Fruit fly (Drosophila melanogaster) whole organism, embryonic: ENCODE results near the gene CG13054.

Source experiments
- Adf1 ChIP-seq: fragments of 200-800 bp; sonication (Bioruptor generic); IDR thresholded peaks from 2 replicates; pipeline ENCODE4 v1.3.6; 2022; ENCODE audit warnings: missing biosample characterization, missing genetic modification characterization
- Awh ChIP-seq: fragments of 200-800 bp; sonication (Bioruptor generic); IDR thresholded peaks from 2 replicates; pipeline ENCODE4, ENCODE4 v1.3.6; 2022; ENCODE audit warnings: missing biosample characterization, missing genetic modification characterization
- B-H1 ChIP-seq: fragments of 200-800 bp; sonication (Bioruptor generic); IDR thresholded peaks from 3 replicates; pipeline ENCODE4 v1.3.6; 2022; ENCODE audit warnings: missing biosample characterization, missing genetic modification characterization
- Blimp-1 ChIP-seq: fragments of 200-800 bp; sonication (Bioruptor generic); optimal IDR thresholded peaks from 3 replicates; lab custom pipeline; 2018; ENCODE audit warnings: missing biosample characterization, missing genetic modification characterization, mild to moderate bottlenecking, moderate library complexity, missing genetic modification reagents
- CG10274 ChIP-seq: fragments of 200-800 bp; sonication (Bioruptor generic); optimal IDR thresholded peaks from 3 replicates; lab custom pipeline; 2017; ENCODE audit warnings: missing biosample characterization, mild to moderate bottlenecking, missing genetic modification characterization
- CG10979 ChIP-seq: fragments of 200-800 bp; sonication (Bioruptor generic); optimal IDR thresholded peaks from 2 replicates; lab custom pipeline; 2018; ENCODE audit warnings: missing biosample characterization, mild to moderate bottlenecking, missing genetic modification characterization, moderate library complexity
- CG17361 ChIP-seq: fragments of 200-800 bp; sonication (Bioruptor generic); IDR thresholded peaks from 3 replicates; pipeline ENCODE4 v1.3.6; 2022; ENCODE audit warnings: missing biosample characterization, missing genetic modification characterization
- CG30403 ChIP-seq: fragments of 200-800 bp; sonication (Bioruptor generic); optimal IDR thresholded peaks from 3 replicates; lab custom pipeline; 2016; ENCODE audit warnings: missing biosample characterization, missing genetic modification characterization
- CG31224 ChIP-seq: fragments of 200-800 bp; sonication (Bioruptor generic); IDR thresholded peaks from 2 replicates; pipeline ENCODE4 v1.3.6; 2022; ENCODE audit warnings: missing biosample characterization, missing genetic modification characterization
- CG31441 ChIP-seq: fragments of 200-800 bp; sonication (Bioruptor generic); IDR thresholded peaks from 2 replicates; pipeline ENCODE4 v1.3.6; 2022; ENCODE audit warnings: missing biosample characterization, missing genetic modification characterization
- CG3995 ChIP-seq: fragments of 200-800 bp; sonication (Bioruptor generic); optimal IDR thresholded peaks from 3 replicates; lab custom pipeline; 2016; ENCODE audit warnings: missing biosample characterization, missing genetic modification characterization
- CG7271 ChIP-seq: fragments of 200-800 bp; sonication (Bioruptor generic); optimal IDR thresholded peaks from 2 replicates; lab custom pipeline; 2018; ENCODE audit warnings: missing biosample characterization, mild to moderate bottlenecking, missing genetic modification characterization, moderate library complexity
- CG7928 ChIP-seq: fragments of 200-800 bp; sonication (Bioruptor generic); optimal IDR thresholded peaks from 2 replicates; lab custom pipeline; 2017; ENCODE audit warnings: missing biosample characterization, mild to moderate bottlenecking, missing genetic modification characterization
- Camta ChIP-seq: fragments of 200-800 bp; sonication (Bioruptor generic); optimal IDR thresholded peaks from 2 replicates; lab custom pipeline; 2016; ENCODE audit warnings: missing biosample characterization, missing genetic modification characterization
- CoRest ChIP-seq: fragments of 200-800 bp; sonication (Bioruptor generic); optimal IDR thresholded peaks from 3 replicates; lab custom pipeline; 2018; ENCODE audit warnings: missing biosample characterization, mild to moderate bottlenecking, missing genetic modification characterization, moderate library complexity
- D19A ChIP-seq: fragments of 200-800 bp; optimal IDR thresholded peaks from 3 replicates; lab custom pipeline; 2019; ENCODE audit warnings: missing biosample characterization, mild to moderate bottlenecking, missing genetic modification characterization, moderate library complexity
- E2f1 ChIP-seq: fragments of 200-800 bp; sonication (Bioruptor generic); IDR thresholded peaks from 2 replicates; pipeline ENCODE4 v1.3.6; 2022; ENCODE audit warnings: missing biosample characterization, missing genetic modification characterization
- Fer2 ChIP-seq: fragments of 200-800 bp; sonication (Bioruptor generic); optimal IDR thresholded peaks from 2 replicates; lab custom pipeline; 2018; ENCODE audit warnings: missing biosample characterization, mild to moderate bottlenecking, missing genetic modification characterization, moderate library complexity
- GATAe ChIP-seq: fragments of 200-800 bp; sonication (Bioruptor generic); conservative IDR thresholded peaks from 2 replicates; pipeline ENCODE4 v1.3.6; 2022; ENCODE audit warnings: missing biosample characterization, missing genetic modification characterization
- Gug ChIP-seq: fragments of 200-800 bp; sonication (Bioruptor generic); IDR thresholded peaks from 4 replicates; pipeline ENCODE4 v1.3.6; 2022; ENCODE audit warnings: missing biosample characterization, missing genetic modification characterization
- Hmx ChIP-seq: fragments of 200-800 bp; sonication (Bioruptor generic); optimal IDR thresholded peaks from 2 replicates; lab custom pipeline; 2016; ENCODE audit warnings: missing biosample characterization, missing genetic modification characterization
- Hsf ChIP-seq: fragments of 200-800 bp; sonication (Bioruptor generic); optimal IDR thresholded peaks from 3 replicates; lab custom pipeline; 2016; ENCODE audit warnings: missing biosample characterization, missing genetic modification characterization
- Jarid2 ChIP-seq: fragments of 200-800 bp; sonication (Bioruptor generic); optimal IDR thresholded peaks from 3 replicates; lab custom pipeline; 2017; ENCODE audit warnings: mild to moderate bottlenecking, missing biosample characterization, missing genetic modification reagents, missing genetic modification characterization
- MESR4 ChIP-seq: fragments of 200-800 bp; sonication (Bioruptor generic); optimal IDR thresholded peaks from 2 replicates; lab custom pipeline; 2018; ENCODE audit warnings: missing biosample characterization, mild to moderate bottlenecking, missing genetic modification characterization, moderate library complexity
- Nf-YB ChIP-seq: fragments of 200-800 bp; sonication (Bioruptor generic); optimal IDR thresholded peaks from 3 replicates; lab custom pipeline; 2019; ENCODE audit warnings: missing biosample characterization, mild to moderate bottlenecking, missing genetic modification characterization, moderate library complexity
- Oli ChIP-seq: fragments of 200-800 bp; sonication (Bioruptor generic); optimal IDR thresholded peaks from 2 replicates; lab custom pipeline; 2018; ENCODE audit warnings: missing biosample characterization, mild to moderate bottlenecking, missing genetic modification characterization, moderate library complexity
- PHDP ChIP-seq: fragments of 200-800 bp; sonication (Bioruptor generic); optimal IDR thresholded peaks from 3 replicates; lab custom pipeline; 2018; ENCODE audit warnings: missing biosample characterization, mild to moderate bottlenecking, missing genetic modification characterization, moderate library complexity
- Ptx1 ChIP-seq: fragments of 200-800 bp; sonication (Bioruptor generic); IDR thresholded peaks from 2 replicates; pipeline ENCODE4 v1.3.6; 2022; ENCODE audit warnings: missing biosample characterization, missing genetic modification characterization
- Sox102F ChIP-seq: fragments of 200-800 bp; sonication (Bioruptor generic); optimal IDR thresholded peaks from 2 replicates; lab custom pipeline; 2018; ENCODE audit warnings: missing biosample characterization, mild to moderate bottlenecking, missing genetic modification characterization, moderate library complexity
- bsh ChIP-seq, 2 experiments: fragments of 200-800 bp; sonication (Bioruptor generic); optimal IDR thresholded peaks; 2 replicates each; lab custom pipeline; 2017 to 2018; ENCODE audit warnings: mild to moderate bottlenecking in 2 of 2, missing biosample characterization in 2 of 2, missing genetic modification characterization in 2 of 2, moderate library complexity in 1 of 2
- dmrt99B ChIP-seq: fragments of 200-800 bp; sonication (Bioruptor generic); optimal IDR thresholded peaks from 2 replicates; lab custom pipeline; 2018; ENCODE audit warnings: missing biosample characterization, mild to moderate bottlenecking, missing genetic modification characterization, moderate library complexity
- dysf ChIP-seq: fragments of 200-800 bp; sonication (Bioruptor generic); IDR thresholded peaks from 3 replicates; pipeline ENCODE4 v1.3.6; 2022; ENCODE audit warnings: missing biosample characterization, missing genetic modification characterization
- fd3F ChIP-seq: fragments of 200-800 bp; sonication (Bioruptor generic); optimal IDR thresholded peaks from 2 replicates; lab custom pipeline; 2018; ENCODE audit warnings: missing biosample characterization, mild to moderate bottlenecking, missing genetic modification characterization, moderate library complexity
- gsb-n ChIP-seq: fragments of 200-800 bp; sonication (Bioruptor generic); optimal IDR thresholded peaks from 3 replicates; lab custom pipeline; 2018; ENCODE audit warnings: missing biosample characterization, mild to moderate bottlenecking, missing genetic modification characterization
- ham ChIP-seq: fragments of 200-800 bp; sonication (Bioruptor generic); IDR thresholded peaks from 2 replicates; pipeline ENCODE4 v1.3.6; 2022; ENCODE audit warnings: missing biosample characterization, missing genetic modification characterization
- hkb ChIP-seq, 2 experiments: fragments of 200-800 bp in 1 of 2; fragments of >200 bp in 1 of 2; sonication (Bioruptor generic) in 1 of 2; IDR thresholded peaks in 1 of 2; optimal IDR thresholded peaks in 1 of 2; 2 replicates each; pipeline versions ENCODE4 v1.3.6 to Lab custom; 2017 to 2022; ENCODE audit warnings: missing biosample characterization in 1 of 2, missing genetic modification characterization in 1 of 2
- nmo ChIP-seq: fragments of 200-800 bp; sonication (Bioruptor generic); optimal IDR thresholded peaks from 2 replicates; lab custom pipeline; 2018; ENCODE audit warnings: missing biosample characterization, mild to moderate bottlenecking, missing genetic modification characterization, moderate library complexity
- otp ChIP-seq: fragments of 200-800 bp; sonication (Bioruptor generic); IDR thresholded peaks from 3 replicates; pipeline ENCODE4, ENCODE4 v1.3.6; 2022; ENCODE audit warnings: missing biosample characterization, missing genetic modification characterization
- pita ChIP-seq: fragments of 200-800 bp; sonication (Bioruptor generic); optimal IDR thresholded peaks from 2 replicates; lab custom pipeline; 2017; ENCODE audit warnings: missing biosample characterization, mild to moderate bottlenecking, missing genetic modification characterization
- sim ChIP-seq: fragments of 200-800 bp; sonication (Bioruptor generic); IDR thresholded peaks from 2 replicates; pipeline ENCODE4 v1.3.6; 2022; ENCODE audit warnings: missing biosample characterization, missing genetic modification characterization
- tap ChIP-seq: fragments of 200-800 bp; optimal IDR thresholded peaks from 3 replicates; lab custom pipeline; 2019; ENCODE audit warnings: missing biosample characterization, mild to moderate bottlenecking, missing genetic modification characterization, moderate library complexity
- ttk ChIP-seq: fragments of 200-800 bp; sonication (Bioruptor generic); IDR thresholded peaks from 2 replicates; pipeline ENCODE4 v2.1.2; 2022; ENCODE audit warnings: missing biosample characterization, missing genetic modification characterization
- zen2 ChIP-seq: fragments of 200-800 bp; sonication (Bioruptor generic); IDR thresholded peaks from 3 replicates; pipeline ENCODE4 v1.3.6; 2022; ENCODE audit warnings: missing biosample characterization, missing genetic modification characterization; ENCODE audit not compliant: partially characterized antibody

CG13054 gene

DNA sequence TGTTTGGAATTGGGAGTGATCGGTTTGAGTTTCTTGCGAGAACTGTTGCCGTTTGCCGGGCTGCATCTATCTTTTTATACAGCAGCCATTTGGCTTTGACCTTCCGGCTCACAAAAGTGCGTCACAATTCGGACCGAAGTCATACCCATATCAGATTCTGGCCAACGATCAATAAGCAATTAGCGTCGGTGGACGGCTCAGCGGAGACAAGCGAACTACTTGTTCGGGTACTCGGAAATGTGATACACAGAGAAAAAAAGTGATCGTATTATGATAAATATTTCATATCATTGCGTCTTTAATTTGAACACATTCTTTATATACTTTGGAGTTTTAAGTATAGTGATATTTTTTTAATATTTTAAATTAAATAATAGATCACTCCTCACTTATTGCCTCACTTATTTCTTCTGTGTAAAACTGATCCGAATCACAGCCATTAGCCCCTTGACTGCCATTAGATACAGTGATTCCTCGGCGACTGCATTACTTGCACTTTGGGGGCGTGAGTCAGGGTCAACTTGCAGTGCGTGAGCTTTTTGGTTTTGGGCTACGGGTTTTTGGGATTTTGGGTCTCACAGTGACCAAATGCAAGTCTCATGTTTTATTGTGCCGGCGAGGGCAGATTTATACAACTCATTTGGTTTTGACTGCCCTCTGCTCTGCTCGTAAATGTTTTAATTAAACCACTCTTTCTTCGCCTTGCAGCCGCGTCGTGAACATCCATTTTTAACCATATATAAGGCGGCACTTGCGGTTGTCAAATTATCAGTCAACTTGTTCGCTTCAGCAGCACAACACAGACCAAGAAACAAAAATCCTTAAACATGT lies 49.0 kb upstream of the CG13054 start, which contains the start of the genes CG13043 and CG13063 (continued):
- TF ChIP-seq CoRest (tag; lab: Kevin White, UChicago) (peak; percentile 7), Oli (peak; percentile 22), dmrt99B (tag; lab: Kevin White, UChicago) (peak; percentile 2), Nf-YB (GFP tag; lab: Kevin White, UChicago) (no peak), PHDP (tag; lab: Kevin White, UChicago) (peak; percentile 3), ham (no peak), nmo (GFP tag; lab: Kevin White, UChicago) (peak; percentile 10), CG31441 (GFP tag; lab: Robert Waterston, UW) (0 out of 2 replicates have a peak, but pooled peaks have one; percentile 23), CG3995 (GFP tag; lab: Kevin White, UChicago) (no peak), Gug (GFP tag; lab: Robert Waterston, UW) (no peak), B-H1 (GFP tag; lab: Robert Waterston, UW) (no peak), Jarid2 (GFP tag; lab: Kevin White, UChicago) (no peak), E2f1 (GFP tag; lab: Robert Waterston, UW) (no peak), Sox102F (peak; percentile 35), Ptx1 (GFP tag; lab: Robert Waterston, UW) (peak; percentile 35; the same call in 1 of the 2 replicates), gsb-n (tag; lab: Kevin White, UChicago) (peak; percentile 58), sim (no peak), hkb (optimal IDR thresholded peaks at IDR 0.05; lab: Kevin White, UChicago) (no peak), hkb (GFP tag; IDR thresholded peaks at IDR 0.05; lab: Robert Waterston, UW) (0 out of 2 replicates have a peak, but pooled peaks have one; percentile 25), tap (peak; percentile 22), fd3F (GFP tag; lab: Kevin White, UChicago) (no peak), GATAe (GFP tag; lab: Robert Waterston, UW) (no peak), dysf (0 out of 3 replicates have a peak, but pooled peaks have one; percentile 31), MESR4 (no peak), Adf1 (GFP tag; lab: Robert Waterston, UW) (no peak)

DNA sequence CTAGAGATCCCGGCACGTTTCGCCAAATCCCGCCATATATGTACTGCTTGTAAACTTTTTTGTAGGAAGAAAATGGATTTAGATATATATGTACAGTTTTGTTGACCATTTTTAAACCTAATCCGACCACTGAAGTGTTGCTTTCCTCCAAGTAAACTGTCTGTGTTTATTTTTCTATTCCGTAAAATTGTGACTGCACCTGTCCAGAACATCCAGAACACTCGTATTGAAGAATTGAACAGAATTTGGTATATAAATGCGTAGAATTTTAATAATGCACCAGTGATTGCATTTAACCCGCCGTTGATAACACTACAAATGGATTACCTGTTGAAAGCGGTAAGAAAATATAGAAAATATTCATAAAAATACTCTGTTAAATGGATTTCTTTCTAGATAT lies 47.0 kb upstream of the CG13054 start, which contains the start of gene CG43249:
CG43249 (plus strand) TSS at position 301 of the 400 bp plus-strand sequence.
- no peak for TF ChIP-seq otp (GFP tag; lab: Robert Waterston, UW)

- TF ChIP-seq Blimp-1 (GFP tag; lab: Kevin White, UChicago) (peak; percentile 16), Hmx (GFP tag; lab: Kevin White, UChicago) (no peak)
- TF ChIP-seq, all 482 proteins: peak for 1
Observed at dm6 chr3L:16303078-16303477, 46.1 kb upstream of the CG13054 start, which contains the start of gene CG13044. TSS of gene CG13044 (minus strand) at chr3L:16303178.

DNA sequence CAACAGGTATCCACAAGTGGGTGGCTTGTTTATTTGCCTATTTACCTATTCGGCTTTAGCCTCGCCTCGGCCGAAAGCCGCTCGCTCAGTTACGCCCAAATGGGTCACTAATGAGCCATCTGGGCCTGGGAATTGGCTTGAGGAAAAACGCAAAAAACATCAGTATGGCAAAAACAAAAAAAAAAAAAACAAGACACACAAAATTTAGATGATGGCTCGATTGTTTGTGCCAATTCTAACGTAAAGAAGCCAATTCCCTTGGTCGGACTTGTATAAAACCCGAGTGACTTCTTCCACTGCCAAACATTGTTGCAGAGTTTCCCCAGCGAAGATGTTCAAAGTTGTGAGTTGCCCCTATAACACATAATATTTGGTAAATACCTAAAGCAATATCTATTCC lies 44.2 kb upstream of the CG13054 start, which contains the start of gene CG4982:
CG4982 (plus strand) TSS at position 301 of the 400 bp plus-strand sequence.
- TF ChIP-seq MESR4 (no peak), ttk (no peak), pita (GFP tag; lab: Kevin White, UChicago) (no peak), CG30403 (no peak)

DNA sequence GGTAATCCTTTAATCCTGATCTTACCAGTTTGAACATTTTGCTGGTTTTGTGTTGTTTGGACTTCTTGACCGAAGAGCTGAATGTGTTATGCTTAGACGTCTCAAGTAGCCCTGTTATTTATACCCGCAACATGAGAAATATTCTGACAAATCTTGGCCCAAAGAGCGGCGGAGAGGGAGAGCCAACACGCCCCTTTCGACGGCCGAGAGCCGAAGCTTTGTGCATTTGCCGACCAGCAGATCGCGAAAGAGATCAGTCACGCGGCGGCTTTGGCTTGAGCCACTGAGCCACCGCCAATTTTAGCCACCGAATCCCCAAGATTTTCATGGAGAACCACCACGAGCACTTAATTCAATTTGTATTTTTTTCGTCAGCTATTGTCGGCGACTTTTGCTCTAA lies 38.5 kb upstream of the CG13054 start, which contains the start of gene CG4962:
CG4962 (minus strand) TSS at position 101 of the 400 bp plus-strand sequence.
- TF ChIP-seq D19A = no peak
- TF ChIP-seq CG7271 (tag; lab: Kevin White, UChicago) = no peak
- TF ChIP-seq CG10979 (tag; lab: Kevin White, UChicago) = no peak
- no peak for TF ChIP-seq Awh (GFP tag; lab: Robert Waterston, UW)
- no peak for TF ChIP-seq Hsf (GFP tag; lab: Kevin White, UChicago)
- no peak for TF ChIP-seq CG10274 (GFP tag; lab: Kevin White, UChicago)
- TF ChIP-seq CG31224 = no peak
- TF ChIP-seq bsh (GFP tag; optimal IDR thresholded peaks at IDR 0.05; lab: Kevin White, UChicago) = no peak
- no peak for TF ChIP-seq Fer2
- no peak for TF ChIP-seq Camta (GFP tag; lab: Kevin White, UChicago)
- TF ChIP-seq CG17361 = no peak
- no peak for TF ChIP-seq zen2 (GFP tag; lab: Robert Waterston, UW)
- TF ChIP-seq CG7928 (GFP tag; lab: Kevin White, UChicago) = no peak
